Fruit fly (Drosophila melanogaster): ENCODE results near the gene Glyp.
A peak's percentile ranks its signal among the peaks of the same experiment; 100 is the strongest.

Gene Glyp

DNA sequence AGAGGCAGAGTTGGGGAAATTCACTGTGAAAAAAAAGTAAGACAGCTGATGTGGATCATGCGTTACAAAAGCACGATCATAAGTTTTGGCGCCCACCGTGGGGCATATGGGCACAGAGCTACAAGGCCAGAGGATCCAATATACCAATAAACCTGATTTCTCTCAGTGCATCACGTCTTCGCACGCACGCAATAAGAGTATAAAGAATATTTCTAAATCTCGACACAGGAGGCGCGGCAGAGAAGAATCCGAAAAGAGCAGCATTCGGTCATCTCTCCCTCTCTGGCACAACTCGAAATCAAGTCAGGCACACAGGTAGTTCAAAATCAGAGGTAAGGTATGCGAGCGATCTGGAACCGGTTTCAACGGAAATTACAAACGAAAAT lies 32.9 kb downstream of the Glyp start (continued):
- TF ChIP-seq Hr39 (optimal IDR thresholded peaks at IDR 0.05) (no peak), Sry-β (GFP tag; optimal IDR thresholded peaks at IDR 0.05) (peak; percentile 58), CG7786 (GFP tag; optimal IDR thresholded peaks at IDR 0.05) (peak; percentile 95), dysf (GFP tag; IDR thresholded peaks at IDR 0.05) (peak; percentile 91), CG12071 (GFP tag; optimal IDR thresholded peaks at IDR 0.05) (peak; percentile 61), CG3847 (GFP tag; IDR thresholded peaks at IDR 0.05) (peak; percentile 84), jing (GFP tag; optimal IDR thresholded peaks at IDR 0.05) (peak; percentile 82), slp2 (GFP tag; optimal IDR thresholded peaks at IDR 0.05) (peak; percentile 90), hkb (optimal IDR thresholded peaks at IDR 0.05) (no peak), hkb (GFP tag; IDR thresholded peaks at IDR 0.05) (peak; percentile 91), gcm2 (GFP tag; optimal IDR thresholded peaks at IDR 0.05) (peak; percentile 65), NFAT (GFP tag; IDR thresholded peaks at IDR 0.05) (peak; percentile 91), CG13287 (GFP tag; IDR thresholded peaks at IDR 0.05; ENCODE audit: partially characterized antibody) (no peak), trh (GFP tag; optimal IDR thresholded peaks at IDR 0.05) (peak; percentile 42), vnd (GFP tag; IDR thresholded peaks at IDR 0.05; ENCODE audit: partially characterized antibody) (no peak), cas (GFP tag; IDR thresholded peaks at IDR 0.05) (peak; percentile 78), zen2 (GFP tag; IDR thresholded peaks at IDR 0.05; ENCODE audit: partially characterized antibody) (no peak), CG13894 (tag; optimal IDR thresholded peaks at IDR 0.05) (no peak), CG16779 (GFP tag; IDR thresholded peaks at IDR 0.05) (peak; percentile 86), CG10431 (GFP tag; optimal IDR thresholded peaks at IDR 0.05) (peak; percentile 74), CG6254 (GFP tag; optimal IDR thresholded peaks at IDR 0.05) (peak; percentile 85), CG11723 (GFP tag; optimal IDR thresholded peaks at IDR 0.05) (peak; percentile 86), CG16815 (GFP tag; optimal IDR thresholded peaks at IDR 0.05) (peak; percentile 96), Optix (GFP tag; IDR thresholded peaks at IDR 0.05) (peak; percentile 96), CG6765 (GFP tag; optimal IDR thresholded peaks at IDR 0.05) (no peak), peb (GFP tag; IDR thresholded peaks at IDR 0.05) (peak; percentile 90), Kr (GFP tag; optimal IDR thresholded peaks at IDR 0.05) (peak; percentile 8), her (GFP tag; optimal IDR thresholded peaks at IDR 0.05) (peak; percentile 78), Nf-YB (GFP tag; optimal IDR thresholded peaks at IDR 0.05) (peak; percentile 58), Max (GFP tag; optimal IDR thresholded peaks at IDR 0.05) (peak; percentile 47), nom (GFP tag; optimal IDR thresholded peaks at IDR 0.05) (peak; percentile 91), Mad (GFP tag; optimal IDR thresholded peaks at IDR 0.05) (peak; percentile 93), stc (GFP tag; IDR thresholded peaks at IDR 0.05) (peak; percentile 85), amos (GFP tag; IDR thresholded peaks at IDR 0.05; ENCODE audit: partially characterized antibody) (no peak), crp (GFP tag; optimal IDR thresholded peaks at IDR 0.05) (peak in 1 of 2 experiments; percentile 63), CG1792 (GFP tag; optimal IDR thresholded peaks at IDR 0.05) (peak; percentile 89), CG11560 (tag; IDR thresholded peaks at IDR 0.05) (peak; percentile 70; the same call in 2 of the 3 replicates), odd (GFP tag; optimal IDR thresholded peaks at IDR 0.05) (peak; percentile 70), da (GFP tag; optimal IDR thresholded peaks at IDR 0.05) (peak; percentile 82), zfh2 (GFP tag; optimal IDR thresholded peaks at IDR 0.05) (peak; percentile 82), chm (GFP tag; IDR thresholded peaks at IDR 0.05) (peak; percentile 98), CG8924 (tag; optimal IDR thresholded peaks at IDR 0.05) (peak; percentile 91), CG30020 (tag; optimal IDR thresholded peaks at IDR 0.05) (peak; percentile 51), CG6272 (GFP tag; IDR thresholded peaks at IDR 0.05) (peak; percentile 81), CG14441 (GFP tag; IDR thresholded peaks at IDR 0.05) (peak; percentile 86), Adf1 (GFP tag; IDR thresholded peaks at IDR 0.05) (peak; percentile 10; the same call in 1 of the 2 replicates), z (GFP tag; IDR thresholded peaks at IDR 0.05) (peak; percentile 79), lbe (GFP tag; optimal IDR thresholded peaks at IDR 0.05) (peak; percentile 66), CG11247 (GFP tag; IDR thresholded peaks at IDR 0.05) (peak; percentile 83), dmrt99B (tag; optimal IDR thresholded peaks at IDR 0.05) (peak; percentile 85), exex (tag; optimal IDR thresholded peaks at IDR 0.05) (no peak), CG34376 (GFP tag; optimal IDR thresholded peaks at IDR 0.05) (no peak)
